Fruit fly (Drosophila melanogaster): Measurements from ENCODE around the gene dl.

The dl gene

dm6 chr2L:17455823-17456222, 5.7 kb upstream of the dl start, which contains the start of gene SPH93:
TSS of gene SPH93 (minus strand) at chr2L:17455923.
- TF ChIP-seq rn (GFP tag; IDR thresholded peaks at IDR 0.05), result no peak
- TF ChIP-seq CG15710 (tag; optimal IDR thresholded peaks at IDR 0.05), result no peak
- TF ChIP-seq CG32121 (GFP tag; IDR thresholded peaks at IDR 0.05), result no peak

- TF ChIP-seq CG10348 (GFP tag; IDR thresholded peaks at IDR 0.05) (no peak), CG15710 (tag; optimal IDR thresholded peaks at IDR 0.05) (no peak), rn (GFP tag; IDR thresholded peaks at IDR 0.05) (no peak), CG13204 (GFP tag; optimal IDR thresholded peaks at IDR 0.05) (no peak), Pif1A (GFP tag; optimal IDR thresholded peaks at IDR 0.05) (no peak), CG14655 (GFP tag; optimal IDR thresholded peaks at IDR 0.05) (no peak), Pif1B (GFP tag; optimal IDR thresholded peaks at IDR 0.05) (no peak), CG8159 (tag; optimal IDR thresholded peaks at IDR 0.05) (no peak), CG9948 (tag; optimal IDR thresholded peaks at IDR 0.05) (no peak), Snoo (tag; optimal IDR thresholded peaks at IDR 0.05) (no peak), CG17806 (tag; optimal IDR thresholded peaks at IDR 0.05) (no peak), fd96Ca (GFP tag; IDR thresholded peaks at IDR 0.05) (no peak), EcR (GFP tag; optimal IDR thresholded peaks at IDR 0.05) (no peak), CG4496 (GFP tag; IDR thresholded peaks at IDR 0.05) (no peak), gl (tag; optimal IDR thresholded peaks at IDR 0.05) (no peak), CG8301 (tag; optimal IDR thresholded peaks at IDR 0.05) (no peak), CG34367 (tag; optimal IDR thresholded peaks at IDR 0.05) (no peak)
Measured at dm6 chr2L:17452624-17453023, 2.5 kb upstream of the dl start, which contains the start of gene CG5050. TSS of gene CG5050 (plus strand) at chr2L:17452924.

dm6 chr2L:17452084-17452483, 1.9 kb upstream of the dl start:
- TF ChIP-seq fd96Ca (GFP tag; IDR thresholded peaks at IDR 0.05) (no peak), rn (GFP tag; IDR thresholded peaks at IDR 0.05) (no peak), CG8301 (tag; optimal IDR thresholded peaks at IDR 0.05) (no peak), Pif1B (GFP tag; optimal IDR thresholded peaks at IDR 0.05) (no peak), Pif1A (GFP tag; optimal IDR thresholded peaks at IDR 0.05) (no peak), CG4496 (GFP tag; IDR thresholded peaks at IDR 0.05) (no peak), D1 (tag; optimal IDR thresholded peaks at IDR 0.05) (no peak), CG34367 (tag; optimal IDR thresholded peaks at IDR 0.05) (no peak)

DNA sequence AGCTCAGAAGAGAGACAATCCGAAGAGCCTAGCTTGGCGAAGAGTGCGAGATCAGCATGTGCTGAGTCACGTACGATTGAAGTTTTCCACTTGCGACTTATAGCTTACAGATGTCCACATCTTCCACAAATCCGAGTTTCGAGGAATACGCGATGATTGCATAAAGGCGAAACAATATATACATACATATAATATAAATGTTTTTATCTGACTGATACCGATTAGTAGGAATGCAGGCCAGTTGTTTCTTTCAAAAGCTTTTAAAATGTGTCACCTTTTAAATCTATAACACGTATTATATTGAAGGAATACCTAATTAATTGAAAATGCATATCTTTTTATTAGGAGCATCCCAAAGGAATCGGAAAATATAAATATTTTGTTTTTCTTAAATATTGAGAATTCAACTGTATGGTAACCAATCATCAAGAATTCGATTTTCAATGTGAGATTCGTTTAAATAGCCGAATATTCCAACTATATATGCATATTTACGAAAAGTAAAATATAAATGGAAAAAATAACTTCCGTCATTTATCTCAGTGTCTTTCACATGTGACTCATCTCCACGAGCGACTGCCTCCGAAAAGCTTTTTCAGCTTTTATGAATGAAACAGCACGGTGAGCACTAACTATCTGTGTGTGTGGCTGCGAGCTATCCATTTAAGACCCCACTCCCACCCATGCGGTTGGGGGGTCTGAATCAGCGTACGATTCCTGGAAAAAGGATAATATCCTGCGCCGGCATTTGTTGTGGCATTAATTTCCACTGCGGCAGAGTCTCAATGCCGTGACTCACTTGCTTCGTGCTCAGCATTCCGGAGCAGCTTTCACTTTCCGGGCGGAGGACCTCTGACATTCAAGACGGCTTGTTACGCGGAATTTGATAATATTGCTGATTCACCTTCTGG, 596 bp upstream of the dl start:
- peak; percentile 73 for TF ChIP-seq CG32121 (GFP tag; IDR thresholded peaks at IDR 0.05)
- TF ChIP-seq Snoo (tag; optimal IDR thresholded peaks at IDR 0.05), result peak; percentile 60
- TF ChIP-seq fd96Ca (GFP tag; IDR thresholded peaks at IDR 0.05), result no peak
- peak; percentile 63 for TF ChIP-seq CG15710 (tag; optimal IDR thresholded peaks at IDR 0.05)
- TF ChIP-seq CG34367 (tag; optimal IDR thresholded peaks at IDR 0.05), result peak; percentile 36
- TF ChIP-seq rn (GFP tag; IDR thresholded peaks at IDR 0.05), result no peak
- no peak for TF ChIP-seq CG13204 (GFP tag; optimal IDR thresholded peaks at IDR 0.05)
- peak; percentile 59 for TF ChIP-seq Pif1A (GFP tag; optimal IDR thresholded peaks at IDR 0.05)
- peak; percentile 12 for TF ChIP-seq gl (tag; optimal IDR thresholded peaks at IDR 0.05)
- peak; percentile 59 for TF ChIP-seq CG9948 (tag; optimal IDR thresholded peaks at IDR 0.05)
- peak; percentile 78 for TF ChIP-seq CG4496 (GFP tag; IDR thresholded peaks at IDR 0.05)
- TF ChIP-seq Ets98B (GFP tag; IDR thresholded peaks at IDR 0.05), result no peak; the same call in 1 of the 2 replicates
- TF ChIP-seq CG8159 (tag; optimal IDR thresholded peaks at IDR 0.05), result peak; percentile 80
- peak; percentile 69 for TF ChIP-seq CG14655 (GFP tag; optimal IDR thresholded peaks at IDR 0.05)
- TF ChIP-seq CG12605 (GFP tag; IDR thresholded peaks at IDR 0.05), result peak; percentile 13; the same call in 1 of the 2 replicates
- peak; percentile 74 for TF ChIP-seq CG17806 (tag; optimal IDR thresholded peaks at IDR 0.05)
- no peak for TF ChIP-seq CG10348 (GFP tag; IDR thresholded peaks at IDR 0.05)
- TF ChIP-seq Pif1B (GFP tag; optimal IDR thresholded peaks at IDR 0.05), result peak; percentile 58
- peak; percentile 52 for TF ChIP-seq D1 (tag; optimal IDR thresholded peaks at IDR 0.05)
- peak; percentile 64 for TF ChIP-seq CG8301 (tag; optimal IDR thresholded peaks at IDR 0.05)

DNA sequence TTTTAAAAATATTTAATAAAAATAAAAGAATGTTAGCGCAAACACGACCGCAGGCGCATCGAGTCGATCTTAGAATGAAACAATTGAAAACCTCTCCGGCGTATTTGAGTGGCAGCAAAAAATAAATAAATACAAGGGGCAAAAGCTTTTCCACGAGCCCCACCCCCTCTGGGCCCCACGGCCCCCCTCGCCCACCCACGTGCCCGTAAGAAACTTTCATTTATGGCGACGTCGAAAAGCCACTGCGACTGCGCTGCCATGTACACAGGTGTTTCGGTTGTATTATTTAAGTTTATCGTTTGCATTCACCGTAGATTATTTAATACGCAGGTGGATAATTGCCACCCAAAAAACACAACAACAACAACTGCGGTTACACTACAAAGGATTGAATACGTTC, 1.7 kb downstream of the dl start:
- no peak; the same call in 1 of the 2 replicates for TF ChIP-seq Ets98B (GFP tag; IDR thresholded peaks at IDR 0.05)
- TF ChIP-seq Pif1B (GFP tag; optimal IDR thresholded peaks at IDR 0.05), result no peak
- TF ChIP-seq CG32121 (GFP tag; IDR thresholded peaks at IDR 0.05), result 0 out of 2 replicates have a peak, but pooled peaks have one; percentile 27
- TF ChIP-seq CG13204 (GFP tag; optimal IDR thresholded peaks at IDR 0.05), result no peak
- TF ChIP-seq Snoo (tag; optimal IDR thresholded peaks at IDR 0.05), result no peak
- no peak for TF ChIP-seq EcR (GFP tag; optimal IDR thresholded peaks at IDR 0.05)
- peak; percentile 53; the same call in 2 of the 3 replicates for TF ChIP-seq CG4496 (GFP tag; IDR thresholded peaks at IDR 0.05)
- TF ChIP-seq CG12605 (GFP tag; IDR thresholded peaks at IDR 0.05), result no peak; the same call in 1 of the 2 replicates

DNA sequence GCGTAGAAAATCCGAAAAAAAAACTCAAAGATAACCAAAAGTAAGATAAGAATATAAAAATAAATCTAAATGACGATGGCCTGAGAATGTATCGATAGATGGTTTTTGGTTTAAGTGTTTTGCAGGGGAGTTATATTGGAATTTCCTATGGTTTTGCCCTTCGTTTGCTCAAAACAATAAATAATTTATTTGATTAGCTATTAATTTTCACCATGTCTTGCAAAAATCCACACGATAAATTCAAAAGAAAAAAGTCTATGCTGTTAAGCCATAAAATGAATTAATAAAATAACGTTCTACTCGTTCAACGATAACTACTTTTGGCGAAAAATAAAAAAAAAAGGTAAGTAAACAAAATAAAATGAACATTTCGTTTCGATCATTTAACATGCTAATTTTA, 3.1 kb downstream of the dl start:
- TF ChIP-seq Ets98B (GFP tag; IDR thresholded peaks at IDR 0.05) (no peak), fd96Ca (GFP tag; IDR thresholded peaks at IDR 0.05) (no peak), CG17806 (tag; optimal IDR thresholded peaks at IDR 0.05) (no peak), CG34367 (tag; optimal IDR thresholded peaks at IDR 0.05) (no peak), EcR (GFP tag; optimal IDR thresholded peaks at IDR 0.05) (no peak), Pif1B (GFP tag; optimal IDR thresholded peaks at IDR 0.05) (no peak), CG8301 (tag; optimal IDR thresholded peaks at IDR 0.05) (no peak), D1 (tag; optimal IDR thresholded peaks at IDR 0.05) (no peak), rn (GFP tag; IDR thresholded peaks at IDR 0.05) (no peak), CG4496 (GFP tag; IDR thresholded peaks at IDR 0.05) (no peak)

Data from whole organism, pupa.